Fruit fly (Drosophila melanogaster): ENCODE measurements around the gene Sec13.

Sec13 gene

DNA sequence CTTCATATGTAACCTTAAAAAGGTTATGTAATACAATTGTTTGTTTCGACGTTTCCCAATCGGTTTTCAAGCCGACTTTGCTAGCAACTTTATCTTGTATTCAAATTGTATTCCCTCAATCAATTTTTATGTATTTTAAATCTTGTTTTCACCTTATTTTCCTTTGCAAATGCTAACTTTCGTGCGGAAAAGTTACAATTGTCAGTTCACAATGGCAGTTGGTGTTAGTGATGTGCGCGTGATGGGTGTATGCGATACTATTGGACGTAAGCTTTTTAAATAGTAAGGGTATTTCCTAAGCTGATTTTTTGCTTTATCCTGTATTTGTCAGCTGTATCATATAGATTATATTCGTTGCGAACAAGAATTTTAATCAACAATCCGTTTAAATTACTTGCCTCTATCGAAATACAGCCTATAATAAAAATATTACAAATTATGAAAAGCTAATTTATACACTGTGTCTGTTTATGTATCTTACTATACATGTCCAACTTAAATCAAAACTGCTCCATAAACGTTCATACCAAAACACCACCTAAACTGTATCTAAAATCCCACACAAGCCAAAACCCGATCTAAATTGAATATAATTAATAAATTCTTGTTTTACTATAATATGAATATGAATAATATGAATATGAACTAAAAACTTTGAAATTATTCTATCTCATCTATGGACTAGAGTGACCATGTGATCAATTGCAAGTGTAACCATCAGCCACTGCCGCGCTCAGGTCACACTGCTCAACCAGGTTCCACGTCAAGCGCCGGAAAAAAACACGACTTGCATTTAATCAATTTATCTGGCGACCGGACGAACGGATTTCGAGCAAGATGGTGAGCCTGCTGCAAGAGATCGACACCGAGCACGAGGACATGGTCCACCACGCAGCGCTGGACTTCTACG, at the start of gene Sec13, which contains the start of gene ATPsynCF6:
Gene Sec13, plus strand, starts transcription at position 450 of the 910 bp plus-strand sequence.
Gene ATPsynCF6, minus strand, starts transcription at position 236 of the 910 bp plus-strand sequence.
- TF ChIP-seq CG16779 (tag; optimal IDR thresholded peaks at IDR 0.05) (no peak), lz (GFP tag; optimal IDR thresholded peaks at IDR 0.05) (peak; percentile 63), CG8119 (GFP tag; IDR thresholded peaks at IDR 0.05) (peak; percentile 61; the same call in 1 of the 3 replicates), vri (GFP tag; optimal IDR thresholded peaks at IDR 0.05) (peak; percentile 51), CG10669 (GFP tag; optimal IDR thresholded peaks at IDR 0.05) (peak; percentile 35), eg (GFP tag; IDR thresholded peaks at IDR 0.05) (peak; percentile 65; the same call in 2 of the 3 replicates), Sox15 (GFP tag; optimal IDR thresholded peaks at IDR 0.05) (peak; percentile 7), Lpt (GFP tag; optimal IDR thresholded peaks at IDR 0.05) (peak; percentile 47), CG10631 (GFP tag; optimal IDR thresholded peaks at IDR 0.05) (peak; percentile 66), Ets96B (tag; optimal IDR thresholded peaks at IDR 0.05) (peak; percentile 3), topi (GFP tag; optimal IDR thresholded peaks at IDR 0.05) (peak; percentile 53), cyc (GFP tag; optimal IDR thresholded peaks at IDR 0.05) (peak; percentile 45), dac (GFP tag; optimal IDR thresholded peaks at IDR 0.05) (no peak), Blimp-1 (GFP tag; optimal IDR thresholded peaks at IDR 0.05) (no peak), esn (GFP tag; optimal IDR thresholded peaks at IDR 0.05) (peak; percentile 52), CG4318 (GFP tag; optimal IDR thresholded peaks at IDR 0.05) (no peak), achi (GFP tag; optimal IDR thresholded peaks at IDR 0.05) (peak; percentile 57), CG31627 (GFP tag; optimal IDR thresholded peaks at IDR 0.05) (peak; percentile 49), Hr38 (GFP tag; optimal IDR thresholded peaks at IDR 0.05) (no peak), Eip93F (GFP tag; optimal IDR thresholded peaks at IDR 0.05) (no peak), acj6 (GFP tag; optimal IDR thresholded peaks at IDR 0.05) (peak; percentile 36), CG6854 (GFP tag; optimal IDR thresholded peaks at IDR 0.05) (no peak), CG7368 (GFP tag; optimal IDR thresholded peaks at IDR 0.05) (peak; percentile 20), CG6163 (GFP tag; IDR thresholded peaks at IDR 0.05) (peak; percentile 54; the same call in 2 of the 3 replicates), CG9139 (GFP tag; optimal IDR thresholded peaks at IDR 0.05) (no peak), Hr4 (GFP tag; optimal IDR thresholded peaks at IDR 0.05) (peak; percentile 58), salr (GFP tag; optimal IDR thresholded peaks at IDR 0.05) (peak in 1 of 2 experiments; percentile 38), spab (GFP tag; optimal IDR thresholded peaks at IDR 0.05) (no peak), dsx (GFP tag; optimal IDR thresholded peaks at IDR 0.05; ENCODE audit: poor library complexity, severe bottlenecking) (peak; percentile 42), CG11902 (GFP tag; optimal IDR thresholded peaks at IDR 0.05) (peak; percentile 29), CG8319 (GFP tag; optimal IDR thresholded peaks at IDR 0.05) (no peak), Eip75B (GFP tag; optimal IDR thresholded peaks at IDR 0.05) (peak; percentile 1), fd85E (GFP tag; optimal IDR thresholded peaks at IDR 0.05) (no peak), Eip78C (GFP tag) (peak; percentile 79), CG3919 (GFP tag; optimal IDR thresholded peaks at IDR 0.05) (peak; percentile 62), CG11762 (GFP tag; optimal IDR thresholded peaks at IDR 0.05; ENCODE audit: insufficient read depth) (peak; percentile 45), pdm3 (GFP tag; optimal IDR thresholded peaks at IDR 0.05) (peak; percentile 50), Smox (GFP tag; optimal IDR thresholded peaks at IDR 0.05) (peak; percentile 37), Ets21C (GFP tag; optimal IDR thresholded peaks at IDR 0.05) (peak; percentile 38), Met (GFP tag; optimal IDR thresholded peaks at IDR 0.05) (peak; percentile 46), CG1621 (tag; optimal IDR thresholded peaks at IDR 0.05) (no peak), CG34406 (GFP tag; optimal IDR thresholded peaks at IDR 0.05) (peak; percentile 27), CG6276 (GFP tag; optimal IDR thresholded peaks at IDR 0.05) (no peak), CG11294 (GFP tag; IDR thresholded peaks at IDR 0.05) (peak; percentile 24; the same call in 1 of the 2 replicates), CG6808 (GFP tag; optimal IDR thresholded peaks at IDR 0.05) (peak; percentile 36), CG32006 (GFP tag; optimal IDR thresholded peaks at IDR 0.05) (peak; percentile 55), svp (GFP tag) (peak; percentile 88), fkh (GFP tag; optimal IDR thresholded peaks at IDR 0.05) (peak; percentile 4), ss (GFP tag; optimal IDR thresholded peaks at IDR 0.05) (peak in 1 of 2 experiments; percentile 20)

All from whole organism, prepupa.